Worm (Caenorhabditis elegans) whole organism, L2 larva: ENCODE measurements around the gene F18E9.7.

Experiments
- F13H6.1 ChIP-seq: sonication (generic microtip); optimal IDR thresholded peaks from 2 replicates; lab custom pipeline; 2016; ENCODE audit warnings: missing genetic modification characterization, missing compliant biosample characterization
- alr-1 ChIP-seq: fragments of 150-350 bp; optimal IDR thresholded peaks from 2 replicates; lab custom pipeline; 2014; ENCODE audit warnings: missing biosample characterization, missing genetic modification characterization
- ama-1 ChIP-seq: fragments of 150-350 bp; optimal IDR thresholded peaks from 2 replicates; lab custom pipeline; 2018; ENCODE audit warnings: inconsistent platforms
- blmp-1 ChIP-seq: sonication (generic microtip); optimal IDR thresholded peaks from 2 replicates; lab custom pipeline; 2017; ENCODE audit warnings: missing genetic modification characterization, mild to moderate bottlenecking, missing compliant biosample characterization, antibody characterized with exemption, moderate library complexity; ENCODE audit not compliant: insufficient read depth
- elt-1 ChIP-seq: fragments of 150-350 bp; optimal IDR thresholded peaks from 2 replicates; lab custom pipeline; 2014; ENCODE audit warnings: missing biosample characterization, missing genetic modification characterization
- lin-13 ChIP-seq: fragments of 150-350 bp; optimal IDR thresholded peaks from 2 replicates; lab custom pipeline; 2014; ENCODE audit warnings: missing biosample characterization, missing genetic modification reagents, missing genetic modification characterization
- lin-39 ChIP-seq: fragments of 150-350 bp; optimal IDR thresholded peaks from 2 replicates; lab custom pipeline; 2014; ENCODE audit warnings: missing biosample characterization, missing genetic modification reagents, missing genetic modification characterization
- mab-5 ChIP-seq: fragments of 150-350 bp; optimal IDR thresholded peaks from 2 replicates; lab custom pipeline; 2014; ENCODE audit warnings: missing biosample characterization, missing genetic modification characterization
- nhr-129 ChIP-seq: fragments of 150-350 bp; optimal IDR thresholded peaks from 2 replicates; lab custom pipeline; 2014; ENCODE audit warnings: missing biosample characterization, missing genetic modification characterization
- nhr-23 ChIP-seq: fragments of 150-350 bp; optimal IDR thresholded peaks from 2 replicates; lab custom pipeline; 2014; ENCODE audit warnings: missing biosample characterization, missing genetic modification reagents, missing genetic modification characterization
- sem-4 ChIP-seq: fragments of 150-350 bp; optimal IDR thresholded peaks from 2 replicates; lab custom pipeline; 2014; ENCODE audit warnings: missing biosample characterization, missing genetic modification reagents, missing genetic modification characterization
- ztf-4 ChIP-seq: fragments of 150-350 bp; optimal IDR thresholded peaks from 2 replicates; lab custom pipeline; 2014; ENCODE audit warnings: missing biosample characterization, missing genetic modification characterization

The F18E9.7 gene

ce11 chrX:8545971-8546442 is 51.5 kb downstream of the F18E9.7 start, which contains the start of gene sdha-1 (continued):
- TF ChIP-seq mab-5 (tag; lab: Kevin White, UChicago) (peak; percentile 37), elt-1 (peak; percentile 4), F13H6.1 (tag; lab: Kevin White, UChicago) (peak; percentile 91), sem-4 (tag; lab: Kevin White, UChicago) (peak; percentile 85), lin-13 (GFP tag; lab: Kevin White, UChicago) (peak; percentile 83), ztf-4 (tag; lab: Kevin White, UChicago) (peak; percentile 67), nhr-129 (peak; percentile 98), nhr-23 (tag; lab: Kevin White, UChicago) (no peak), blmp-1 (no peak), alr-1 (tag; lab: Kevin White, UChicago) (no peak), lin-39 (tag; lab: Kevin White, UChicago) (no peak), ama-1 (lab: Kevin White, UChicago) (no peak)
